Worm (Caenorhabditis elegans): ENCODE measurements around the gene F15E6.9.

Gene F15E6.9

ce11 chrIV:4307227-4307946, 8.5 kb upstream of the F15E6.9 start, which contains the start of gene set-9:
set-9 (plus strand) TSS chrIV:4307896.
- TF ChIP-seq R02D3.7 (tag; optimal IDR thresholded peaks at IDR 0.05) (no peak), arid-1 (GFP tag; conservative IDR thresholded peaks at IDR 0.05) (no peak), F49E8.2 (tag; optimal IDR thresholded peaks at IDR 0.05; ENCODE audit: borderline replicate concordance) (no peak), mes-2 (tag; optimal IDR thresholded peaks at IDR 0.05; ENCODE audit: poor library complexity, severe bottlenecking) (no peak), daf-8 (GFP tag; IDR thresholded peaks at IDR 0.05) (no peak), dmd-9 (GFP tag; IDR thresholded peaks at IDR 0.05) (no peak), ceh-20 (GFP tag; IDR thresholded peaks at IDR 0.05) (no peak), ceh-62 (tag; optimal IDR thresholded peaks at IDR 0.05) (no peak), nhr-25 (tag; optimal IDR thresholded peaks at IDR 0.05; ENCODE audit: borderline replicate concordance, insufficient read depth) (no peak), ces-1 (GFP tag; optimal IDR thresholded peaks at IDR 0.05) (no peak), F26F4.8 (GFP tag; conservative IDR thresholded peaks at IDR 0.05) (no peak), daf-16 (GFP tag; optimal IDR thresholded peaks at IDR 0.05) (no peak), daf-16 (tag; optimal IDR thresholded peaks at IDR 0.05) (no peak), daf-19 (GFP tag; conservative IDR thresholded peaks at IDR 0.05) (no peak), gei-8 (GFP tag; optimal IDR thresholded peaks at IDR 0.05) (no peak), Y5F2A.4 (GFP tag; optimal IDR thresholded peaks at IDR 0.05) (no peak), F10B5.3 (tag; optimal IDR thresholded peaks at IDR 0.05) (no peak)

ce11 chrIV:4306317-4306716, 7.4 kb upstream of the F15E6.9 start:
- TF ChIP-seq ceh-32 (tag; optimal IDR thresholded peaks at IDR 0.05; ENCODE audit: poor library complexity) (no peak), unc-62 (GFP tag; optimal IDR thresholded peaks at IDR 0.05 in 1 of 2) (peak in 1 of 2 experiments; percentile 94), unc-62 (tag; optimal IDR thresholded peaks at IDR 0.05) (no peak), nhr-76 (tag; optimal IDR thresholded peaks at IDR 0.05) (no peak), hlh-30 (tag; optimal IDR thresholded peaks at IDR 0.05; ENCODE audit: insufficient read depth) (no peak), ceh-20 (GFP tag; IDR thresholded peaks at IDR 0.05) (no peak), nhr-102 (tag; optimal IDR thresholded peaks at IDR 0.05) (no peak), nhr-28 (tag; optimal IDR thresholded peaks at IDR 0.05) (no peak)

ce11 chrIV:4301202-4301601, 2.3 kb upstream of the F15E6.9 start, which contains the start of gene lgc-22:
lgc-22 (plus strand) TSS chrIV:4301306.
- TF ChIP-seq set-16 (GFP tag; IDR thresholded peaks at IDR 0.05): peak; percentile 86
- TF ChIP-seq mep-1 (tag; optimal IDR thresholded peaks at IDR 0.05): no peak
- peak; percentile 55; the same call in 1 of the 2 replicates for TF ChIP-seq egl-43 (GFP tag; IDR thresholded peaks at IDR 0.05)
- TF ChIP-seq dmd-9 (GFP tag; IDR thresholded peaks at IDR 0.05): 0 out of 2 replicates have a peak, but pooled peaks have one; percentile 32

ce11 chrIV:4299994-4300393, 1.1 kb upstream of the F15E6.9 start:
- TF ChIP-seq aha-1 (tag) (peak; percentile 79), F49E8.2 (tag; optimal IDR thresholded peaks at IDR 0.05; ENCODE audit: borderline replicate concordance) (no peak), nhr-41 (GFP tag; IDR thresholded peaks at IDR 0.05) (no peak), set-16 (GFP tag; IDR thresholded peaks at IDR 0.05) (peak; percentile 34; the same call in 1 of the 2 replicates), mxl-3 (GFP tag; optimal IDR thresholded peaks at IDR 0.05) (peak; percentile 30), nhr-76 (tag; optimal IDR thresholded peaks at IDR 0.05) (no peak), nhr-48 (tag; optimal IDR thresholded peaks at IDR 0.05) (peak; percentile 51), T26A8.4 (GFP tag; IDR thresholded peaks at IDR 0.05) (peak; percentile 64), hlh-11 (tag; optimal IDR thresholded peaks at IDR 0.05) (peak; percentile 67), unc-62 (GFP tag; optimal IDR thresholded peaks at IDR 0.05 in 1 of 2) (no peak), unc-62 (tag; optimal IDR thresholded peaks at IDR 0.05) (no peak), pqm-1 (tag; optimal IDR thresholded peaks at IDR 0.05) (no peak)

Data from whole organism, L4 larva.